Worm (Caenorhabditis elegans) whole organism, L1 larva: ENCODE results near the gene arrd-13.

ENCODE experiments used
- C16A3.4 ChIP-seq: fragments of 150-350 bp; optimal IDR thresholded peaks from 2 replicates; lab custom pipeline; 2014; ENCODE audit warnings: missing biosample characterization, missing genetic modification characterization
- C34B4.2 ChIP-seq: sonication (generic microtip); optimal IDR thresholded peaks from 2 replicates; lab custom pipeline; 2017; ENCODE audit warnings: mild to moderate bottlenecking, missing genetic modification characterization, missing compliant biosample characterization
- F16B12.6 ChIP-seq: fragments of 150-350 bp; optimal IDR thresholded peaks from 2 replicates; lab custom pipeline; 2014; ENCODE audit warnings: missing biosample characterization, missing genetic modification characterization
- Y116A8C.19 ChIP-seq: sonication (generic microtip); optimal IDR thresholded peaks from 2 replicates; lab custom pipeline; 2016; ENCODE audit warnings: missing compliant biosample characterization, missing genetic modification characterization, borderline replicate concordance
- aha-1 ChIP-seq: fragments of 150-350 bp; optimal IDR thresholded peaks from 2 replicates; lab custom pipeline; 2014; ENCODE audit warnings: missing biosample characterization, missing genetic modification characterization
- alr-1 ChIP-seq: fragments of 200-800 bp; sonication (Bioruptor generic); optimal IDR thresholded peaks from 2 replicates; lab custom pipeline; 2018; ENCODE audit warnings: borderline replicate concordance, mild to moderate bottlenecking, missing genetic modification characterization, missing compliant biosample characterization
- blmp-1 ChIP-seq: fragments of 150-350 bp; optimal IDR thresholded peaks from 2 replicates; lab custom pipeline; 2014; ENCODE audit warnings: missing biosample characterization, missing genetic modification characterization
- ceh-63 ChIP-seq: fragments of 200-800 bp; sonication (Bioruptor generic); optimal IDR thresholded peaks from 2 replicates; lab custom pipeline; 2018; ENCODE audit warnings: mild to moderate bottlenecking, missing genetic modification characterization, missing compliant biosample characterization
- ceh-90 ChIP-seq: sonication (generic microtip); optimal IDR thresholded peaks from 2 replicates; lab custom pipeline; 2016; ENCODE audit warnings: missing genetic modification characterization, missing compliant biosample characterization
- dsc-1 ChIP-seq: sonication (generic microtip); optimal IDR thresholded peaks from 2 replicates; lab custom pipeline; 2016; ENCODE audit warnings: mild to moderate bottlenecking, missing genetic modification characterization, missing compliant biosample characterization
- efl-1 ChIP-seq, 4 experiments: fragments of 150-350 bp; optimal IDR thresholded peaks in 3 of 4; peaks in 1 of 4; 1 replicate in 1 of 4; 2 replicates in 3 of 4; lab custom pipeline; 2014; ENCODE audit warnings: missing biosample characterization in 2 of 4, missing genetic modification characterization in 2 of 4, missing genetic modification reagents in 2 of 4
- egl-13 ChIP-seq: sonication (generic microtip); optimal IDR thresholded peaks from 2 replicates; lab custom pipeline; 2016; ENCODE audit warnings: missing genotype, missing genetic modification reagents, missing genetic modification characterization, missing compliant biosample characterization
- egl-27 ChIP-seq, 2 experiments: fragments of 150-350 bp in 1 of 2; sonication (generic microtip); optimal IDR thresholded peaks; 3 replicates each; lab custom pipeline; 2017 to 2018; ENCODE audit warnings: missing biosample characterization in 2 of 2, missing genetic modification characterization in 2 of 2, missing genetic modification reagents in 2 of 2
- fkh-10 ChIP-seq: sonication (generic microtip); optimal IDR thresholded peaks from 2 replicates; lab custom pipeline; 2017; ENCODE audit warnings: missing biosample characterization, missing genetic modification reagents, missing genetic modification characterization
- fos-1 ChIP-seq: fragments of 150-350 bp; optimal IDR thresholded peaks from 2 replicates; lab custom pipeline; 2014; ENCODE audit warnings: missing biosample characterization, missing genetic modification characterization
- grh-1 ChIP-seq: fragments of 200-800 bp; sonication (Bioruptor generic); IDR thresholded peaks from 2 replicates; pipeline ENCODE4 v1.3.6; 2022; ENCODE audit warnings: missing genetic modification reagents, missing genetic modification characterization, missing compliant biosample characterization
- hlh-17 ChIP-seq: fragments of 200-800 bp; sonication (Bioruptor generic); optimal IDR thresholded peaks from 2 replicates; lab custom pipeline; 2018; ENCODE audit warnings: missing genetic modification characterization, mild to moderate bottlenecking, missing compliant biosample characterization, moderate library complexity, borderline replicate concordance
- hpl-2 ChIP-seq: fragments of 150-350 bp; optimal IDR thresholded peaks from 2 replicates; lab custom pipeline; 2014; ENCODE audit warnings: missing biosample characterization, missing genetic modification reagents, missing genetic modification characterization
- lin-13 ChIP-seq: fragments of 150-350 bp; optimal IDR thresholded peaks from 2 replicates; lab custom pipeline; 2014; ENCODE audit warnings: missing biosample characterization, missing genetic modification reagents, missing genetic modification characterization
- lin-15B ChIP-seq: fragments of 150-350 bp; sonication (generic microtip); optimal IDR thresholded peaks from 3 replicates; lab custom pipeline; 2014; ENCODE audit warnings: missing biosample characterization, missing genetic modification characterization
- lin-35 ChIP-seq, 2 experiments: fragments of 150-350 bp; optimal IDR thresholded peaks; 2 replicates each; lab custom pipeline; 2014; ENCODE audit warnings: missing biosample characterization in 2 of 2, missing genetic modification characterization in 2 of 2, missing genetic modification reagents in 2 of 2
- lsy-2 ChIP-seq, 2 experiments: fragments of 150-350 bp; optimal IDR thresholded peaks; 2 replicates each; lab custom pipeline; 2014; ENCODE audit warnings: missing biosample characterization in 2 of 2, missing genetic modification characterization in 2 of 2
- mab-9 ChIP-seq: fragments of 200-800 bp; sonication (Bioruptor generic); IDR thresholded peaks from 2 replicates; pipeline ENCODE4 v1.3.6; 2022; ENCODE audit warnings: missing genetic modification reagents, missing genetic modification characterization, missing compliant biosample characterization
- mdl-1 ChIP-seq, 2 experiments: fragments of 150-350 bp; optimal IDR thresholded peaks; 2 replicates each; lab custom pipeline; 2014 to 2017; ENCODE audit warnings: missing biosample characterization in 2 of 2, missing genetic modification characterization in 2 of 2, inconsistent platforms in 1 of 2
- nhr-11 ChIP-seq: fragments of 150-350 bp; optimal IDR thresholded peaks from 2 replicates; lab custom pipeline; 2014; ENCODE audit warnings: missing biosample characterization, missing genetic modification characterization
- nhr-19 ChIP-seq: fragments of 200-800 bp; sonication (Bioruptor generic); conservative IDR thresholded peaks from 2 replicates; pipeline ENCODE4 v1.3.6; 2022; ENCODE audit warnings: missing genetic modification characterization, missing compliant biosample characterization
- nhr-20 ChIP-seq: sonication (generic microtip); optimal IDR thresholded peaks from 2 replicates; lab custom pipeline; 2016; ENCODE audit warnings: mild to moderate bottlenecking, missing genetic modification characterization, missing compliant biosample characterization
- nhr-28 ChIP-seq: fragments of 150-350 bp; optimal IDR thresholded peaks from 2 replicates; lab custom pipeline; 2014; ENCODE audit warnings: missing biosample characterization, missing genetic modification characterization
- nhr-47 ChIP-seq: sonication (generic microtip); optimal IDR thresholded peaks from 2 replicates; lab custom pipeline; 2016; ENCODE audit warnings: mild to moderate bottlenecking, missing genetic modification characterization, moderate library complexity, missing compliant biosample characterization
- nhr-84 ChIP-seq: sonication (generic microtip); optimal IDR thresholded peaks from 2 replicates; lab custom pipeline; 2017; ENCODE audit warnings: missing biosample characterization, missing genetic modification characterization
- nhr-85 ChIP-seq: sonication (generic microtip); peaks from one replicate; lab custom pipeline; 2016; ENCODE audit warnings: missing genetic modification characterization, inconsistent platforms, missing compliant biosample characterization
- pag-3 ChIP-seq: sonication (generic microtip); optimal IDR thresholded peaks from 2 replicates; lab custom pipeline; 2017; ENCODE audit warnings: missing genetic modification characterization, mild to moderate bottlenecking, missing compliant biosample characterization, antibody characterized with exemption, borderline replicate concordance; ENCODE audit not compliant: insufficient read depth
- pqm-1 ChIP-seq: sonication (generic microtip); optimal IDR thresholded peaks from 3 replicates; lab custom pipeline; 2017; ENCODE audit warnings: missing biosample characterization, missing genetic modification characterization
- sptf-1 ChIP-seq: fragments of 150-350 bp; optimal IDR thresholded peaks from 2 replicates; lab custom pipeline; 2014; ENCODE audit warnings: missing biosample characterization, missing genetic modification characterization
- sup-37 ChIP-seq: fragments of 200-800 bp; sonication (Bioruptor generic); optimal IDR thresholded peaks from 2 replicates; lab custom pipeline; 2018; ENCODE audit warnings: mild to moderate bottlenecking, missing genetic modification characterization, missing compliant biosample characterization
- swsn-7 ChIP-seq: sonication (generic microtip); optimal IDR thresholded peaks from 2 replicates; lab custom pipeline; 2016; ENCODE audit warnings: missing genetic modification characterization, missing compliant biosample characterization
- unc-62 ChIP-seq: fragments of 150-350 bp; optimal IDR thresholded peaks from 2 replicates; lab custom pipeline; 2014; ENCODE audit warnings: missing biosample characterization, missing genetic modification reagents, missing genetic modification characterization
- unc-86 ChIP-seq: sonication (generic microtip); optimal IDR thresholded peaks from 2 replicates; lab custom pipeline; 2016; ENCODE audit warnings: missing genetic modification characterization, missing compliant biosample characterization
- unc-98 ChIP-seq: fragments of 200-800 bp; sonication (Bioruptor generic); IDR thresholded peaks from 2 replicates; pipeline ENCODE4 v1.3.6; 2022; ENCODE audit warnings: missing genetic modification characterization, missing compliant biosample characterization
- xbp-1 ChIP-seq: sonication (generic microtip); optimal IDR thresholded peaks from 2 replicates; lab custom pipeline; 2016; ENCODE audit warnings: missing genetic modification characterization, missing compliant biosample characterization
- zip-4 ChIP-seq: fragments of 200-800 bp; sonication (Bioruptor generic); optimal IDR thresholded peaks from 2 replicates; lab custom pipeline; 2018; ENCODE audit warnings: mild to moderate bottlenecking, missing genetic modification characterization, moderate library complexity, missing compliant biosample characterization
- ztf-4 ChIP-seq: fragments of 150-350 bp; optimal IDR thresholded peaks from 2 replicates; lab custom pipeline; 2014; ENCODE audit warnings: missing biosample characterization, missing genetic modification characterization

Gene arrd-13

DNA sequence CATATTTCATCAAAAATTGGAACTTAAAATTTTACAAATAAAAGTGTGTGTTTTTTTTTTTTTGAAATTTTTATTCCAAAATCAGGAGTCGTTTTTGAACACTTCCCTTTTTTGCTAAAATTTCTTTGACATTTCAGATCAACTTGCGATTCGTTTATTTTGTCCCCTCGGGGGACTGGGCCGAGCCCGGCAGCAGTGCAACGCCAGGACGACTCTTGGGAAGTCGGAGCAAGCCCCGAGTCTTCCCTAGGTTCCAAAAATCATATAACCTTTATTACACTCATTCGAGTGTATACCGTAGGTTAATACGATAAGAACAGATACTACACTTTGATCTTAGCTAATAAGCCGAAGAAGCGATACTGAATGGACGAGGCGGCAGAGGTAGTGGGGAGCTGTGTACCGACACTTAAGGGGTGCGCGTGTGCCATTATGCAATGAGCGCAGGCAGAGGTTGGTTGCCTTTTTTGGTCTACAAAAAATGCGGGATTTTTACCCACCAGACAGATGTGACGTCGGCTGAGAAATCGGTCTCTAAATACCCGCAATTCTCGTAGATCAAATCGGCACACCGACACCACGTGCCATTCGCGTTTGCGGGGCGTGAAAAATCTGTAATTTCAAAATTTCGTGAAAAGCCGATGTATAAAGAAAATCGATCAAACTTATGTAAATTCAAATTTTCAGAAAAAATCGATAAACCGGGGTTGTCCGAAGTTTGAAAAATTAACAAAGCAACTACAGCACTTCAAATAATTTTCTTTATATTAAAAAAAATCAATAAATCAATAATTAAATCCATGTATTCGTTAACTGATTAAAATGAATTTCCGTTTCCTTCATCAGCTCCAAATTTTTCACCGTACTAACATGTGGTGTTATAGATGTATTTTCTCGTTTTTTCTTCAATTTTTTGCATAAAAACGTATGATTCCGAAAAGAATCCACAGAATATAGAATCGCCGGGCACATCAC, 40.5 kb upstream of the arrd-13 start:
- TF ChIP-seq lin-35 (GFP tag; optimal IDR thresholded peaks at IDR 0.05; lab: Kevin White, UChicago) (no peak), blmp-1 (tag; lab: Kevin White, UChicago) (no peak), hlh-17 (GFP tag; lab: Kevin White, UChicago) (no peak), grh-1 (GFP tag; lab: Robert Waterston, UW) (no peak), mab-9 (GFP tag; lab: Robert Waterston, UW) (no peak), pag-3 (tag; lab: Kevin White, UChicago) (no peak), fos-1 (tag; lab: Kevin White, UChicago) (no peak), lsy-2 (tag; optimal IDR thresholded peaks at IDR 0.05; lab: Kevin White, UChicago) (no peak), swsn-7 (no peak)

ce11 chrII:13720650-13721049, 37.6 kb upstream of the arrd-13 start:
- TF ChIP-seq hlh-17 (GFP tag; lab: Kevin White, UChicago) (no peak), dsc-1 (tag; lab: Kevin White, UChicago) (no peak), fos-1 (tag; lab: Kevin White, UChicago) (no peak), F16B12.6 (tag; lab: Kevin White, UChicago) (no peak), swsn-7 (no peak), ceh-90 (no peak), Y116A8C.19 (tag; lab: Kevin White, UChicago) (no peak), C16A3.4 (tag; lab: Kevin White, UChicago) (no peak), sup-37 (GFP tag; lab: Kevin White, UChicago) (no peak)
- TF ChIP-seq, all 84 proteins: peak for 0

- TF ChIP-seq nhr-85 (tag; lab: Kevin White, UChicago): no peak
- TF ChIP-seq nhr-47 (tag; lab: Kevin White, UChicago): no peak
- TF ChIP-seq unc-62 (GFP tag; lab: Kevin White, UChicago): no peak
- TF ChIP-seq aha-1 (tag; lab: Kevin White, UChicago): no peak
- no peak for TF ChIP-seq mdl-1 (tag; optimal IDR thresholded peaks at IDR 0.05; lab: Kevin White, UChicago)
- no peak for TF ChIP-seq nhr-19 (GFP tag; lab: Robert Waterston, UW)
- no peak for TF ChIP-seq efl-1 (optimal IDR thresholded peaks at IDR 0.05; lab: Kevin White, UChicago)
- no peak for TF ChIP-seq efl-1 (GFP tag; optimal IDR thresholded peaks at IDR 0.05 in 1 of 2; lab: Kevin White, UChicago)
- no peak for TF ChIP-seq fos-1 (tag; lab: Kevin White, UChicago)
- no peak for TF ChIP-seq grh-1 (GFP tag; lab: Robert Waterston, UW)
- no peak for TF ChIP-seq swsn-7
- TF ChIP-seq pqm-1 (tag; lab: Kevin White, UChicago): no peak
- TF ChIP-seq egl-27 (tag; optimal IDR thresholded peaks at IDR 0.05; lab: Kevin White, UChicago): no peak
- TF ChIP-seq ceh-63 (GFP tag; lab: Kevin White, UChicago): no peak
- no peak for TF ChIP-seq nhr-28 (tag; lab: Kevin White, UChicago)
- no peak for TF ChIP-seq lin-35 (GFP tag; optimal IDR thresholded peaks at IDR 0.05; lab: Kevin White, UChicago)
- no peak for TF ChIP-seq unc-98 (GFP tag; lab: Robert Waterston, UW)
- no peak for TF ChIP-seq lin-15B (tag; lab: Kevin White, UChicago)
These were observed 37.0 kb upstream of the arrd-13 start, which contains the start of gene sre-46 for ce11 chrII:13721218-13721617. Gene sre-46, minus strand, starts transcription at chrII:13721318.

- TF ChIP-seq nhr-11 (tag; lab: Kevin White, UChicago): no peak
- no peak for TF ChIP-seq sup-37 (GFP tag; lab: Kevin White, UChicago)
- no peak for TF ChIP-seq sptf-1
- no peak for TF ChIP-seq C34B4.2 (tag; lab: Kevin White, UChicago)
- TF ChIP-seq ztf-4 (tag; lab: Kevin White, UChicago): no peak
- no peak for TF ChIP-seq unc-98 (GFP tag; lab: Robert Waterston, UW)
- no peak for TF ChIP-seq fkh-10 (GFP tag; lab: Kevin White, UChicago)
- TF ChIP-seq egl-13: no peak
- no peak for TF ChIP-seq lin-13 (GFP tag; lab: Kevin White, UChicago)
- TF ChIP-seq unc-86 (tag; lab: Kevin White, UChicago): no peak
- TF ChIP-seq alr-1 (tag; lab: Kevin White, UChicago): no peak
- TF ChIP-seq aha-1 (tag; lab: Kevin White, UChicago): no peak
- TF ChIP-seq nhr-84 (tag; lab: Kevin White, UChicago): no peak
- TF ChIP-seq lin-35 (GFP tag; optimal IDR thresholded peaks at IDR 0.05; lab: Kevin White, UChicago): peak in 1 of 2 experiments; percentile 70
- no peak for TF ChIP-seq fos-1 (tag; lab: Kevin White, UChicago)
- no peak for TF ChIP-seq nhr-20 (tag; lab: Kevin White, UChicago)
- no peak for TF ChIP-seq xbp-1 (tag; lab: Kevin White, UChicago)
- TF ChIP-seq nhr-85 (tag; lab: Kevin White, UChicago): no peak
- no peak for TF ChIP-seq C16A3.4 (tag; lab: Kevin White, UChicago)
- no peak for TF ChIP-seq grh-1 (GFP tag; lab: Robert Waterston, UW)
- TF ChIP-seq hpl-2 (GFP tag; lab: Kevin White, UChicago): no peak
- no peak for TF ChIP-seq zip-4
These were observed 35.4 kb upstream of the arrd-13 start, which contains the start of gene Y54G9A.5 for ce11 chrII:13722763-13723162. Gene Y54G9A.5, plus strand, starts transcription at chrII:13723007.
